Worm (Caenorhabditis elegans) whole organism, early embryonic: ENCODE measurements around the gene cul-6.

Source experiments
- B0310.2 ChIP-seq: sonication (generic microtip); optimal IDR thresholded peaks from 2 replicates; lab custom pipeline; 2016; ENCODE audit warnings: mild to moderate bottlenecking, missing genetic modification characterization, missing compliant biosample characterization
- F13C5.2 ChIP-seq: sonication (generic microtip); optimal IDR thresholded peaks from 2 replicates; lab custom pipeline; 2017; ENCODE audit warnings: mild to moderate bottlenecking, missing genetic modification characterization, inconsistent platforms, missing compliant biosample characterization
- aly-1 ChIP-seq: sonication (generic microtip); optimal IDR thresholded peaks from 2 replicates; lab custom pipeline; 2016; ENCODE audit warnings: missing genetic modification characterization, missing compliant biosample characterization
- ama-1 ChIP-seq: fragments of 150-350 bp; optimal IDR thresholded peaks from 2 replicates; lab custom pipeline; 2014
- ceh-13 ChIP-seq: fragments of 200-800 bp; sonication (Bioruptor generic); optimal IDR thresholded peaks from 2 replicates; lab custom pipeline; 2018; ENCODE audit warnings: mild to moderate bottlenecking, missing genetic modification characterization, missing compliant biosample characterization
- ets-7 ChIP-seq: sonication (generic microtip); optimal IDR thresholded peaks from 2 replicates; lab custom pipeline; 2016; ENCODE audit warnings: missing genotype, missing genetic modification characterization, missing compliant biosample characterization
- flt-1 ChIP-seq: fragments of 200-800 bp; sonication (Bioruptor generic); IDR thresholded peaks from 2 replicates; pipeline ENCODE4 v1.3.6; 2022; ENCODE audit warnings: missing genetic modification characterization, missing compliant biosample characterization
- hmbx-1 ChIP-seq: sonication (generic microtip); optimal IDR thresholded peaks from 2 replicates; lab custom pipeline; 2016; ENCODE audit warnings: mild to moderate bottlenecking, missing genetic modification characterization, missing compliant biosample characterization
- hmg-4 ChIP-seq: fragments of 200-800 bp; sonication (Bioruptor generic); optimal IDR thresholded peaks from 2 replicates; lab custom pipeline; 2018; ENCODE audit warnings: mild to moderate bottlenecking, missing genetic modification characterization, missing compliant biosample characterization
- hnd-1 ChIP-seq: sonication (generic microtip); optimal IDR thresholded peaks from 2 replicates; lab custom pipeline; 2016; ENCODE audit warnings: missing genetic modification characterization, missing compliant biosample characterization
- pes-1 ChIP-seq: fragments of 200-800 bp; sonication (Bioruptor generic); IDR thresholded peaks from 2 replicates; pipeline ENCODE4 v1.3.6; 2022; ENCODE audit warnings: missing genetic modification reagents, missing genetic modification characterization, missing compliant biosample characterization
- scrt-1 ChIP-seq: fragments of 200-800 bp; sonication (Bioruptor generic); IDR thresholded peaks from 2 replicates; pipeline ENCODE4 v1.3.6; 2022; ENCODE audit warnings: missing genetic modification characterization, missing compliant biosample characterization
- tbx-11 ChIP-seq: fragments of 200-800 bp; sonication (Bioruptor generic); IDR thresholded peaks from 2 replicates; pipeline ENCODE4 v1.3.6; 2022; ENCODE audit warnings: missing genetic modification characterization, missing compliant biosample characterization
- tbx-37 ChIP-seq: fragments of 200-800 bp; sonication (Bioruptor generic); conservative IDR thresholded peaks from 2 replicates; pipeline ENCODE4 v1.3.6; 2022; ENCODE audit warnings: missing genetic modification reagents, missing genetic modification characterization, missing compliant biosample characterization

DNA sequence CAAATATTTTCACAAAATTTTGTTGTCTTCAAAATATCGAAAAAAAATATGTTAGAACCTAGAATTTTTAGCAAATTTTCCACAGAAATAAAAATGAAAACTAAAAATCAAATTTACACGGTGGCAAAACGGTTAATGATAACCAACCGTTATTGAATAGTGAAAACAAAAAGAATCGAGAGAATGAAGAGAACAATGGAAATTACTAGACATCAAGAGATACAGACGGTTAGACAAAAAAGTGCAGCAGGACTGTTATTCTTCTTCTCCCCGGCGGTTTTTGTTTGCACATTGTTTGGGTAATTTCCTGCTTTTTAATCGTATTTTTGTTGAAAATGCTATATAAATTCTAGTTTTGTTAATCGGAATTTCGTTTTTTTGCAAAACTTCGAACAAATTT is 28.6 kb upstream of the cul-6 start:
- TF ChIP-seq F13C5.2: no peak
- no peak for TF ChIP-seq ama-1 (lab: Kevin White, UChicago)
- no peak for TF ChIP-seq hnd-1 (tag; lab: Kevin White, UChicago)
- TF ChIP-seq scrt-1 (GFP tag; lab: Robert Waterston, UW): no peak
- TF ChIP-seq ets-7: no peak
- no peak for TF ChIP-seq hmbx-1 (tag; lab: Kevin White, UChicago)
- TF ChIP-seq B0310.2 (tag; lab: Kevin White, UChicago): no peak
- no peak for TF ChIP-seq flt-1 (GFP tag; lab: Robert Waterston, UW)
- TF ChIP-seq tbx-11 (GFP tag; lab: Robert Waterston, UW): no peak
- TF ChIP-seq pes-1 (GFP tag; lab: Robert Waterston, UW): no peak
- TF ChIP-seq ceh-13: no peak
- no peak for TF ChIP-seq hmg-4 (GFP tag; lab: Kevin White, UChicago)
- no peak for TF ChIP-seq tbx-37 (GFP tag; lab: Robert Waterston, UW)
- no peak for TF ChIP-seq aly-1 (tag; lab: Kevin White, UChicago)
